Worm (Caenorhabditis elegans) whole organism, L1 larva: ENCODE measurements around the gene snt-1.

ENCODE experiments used
- C04F5.9 ChIP-seq: sonication (generic microtip); optimal IDR thresholded peaks from 2 replicates; lab custom pipeline; 2016; ENCODE audit warnings: missing genetic modification characterization, missing compliant biosample characterization
- ceh-82 ChIP-seq, 3 experiments: fragments of 150-350 bp in 1 of 3; sonication (generic microtip) in 2 of 3; optimal IDR thresholded peaks; 2 replicates each; lab custom pipeline; 2014 to 2017; ENCODE audit warnings: missing biosample characterization in 3 of 3, missing genetic modification characterization in 3 of 3
- dsc-1 ChIP-seq: sonication (generic microtip); optimal IDR thresholded peaks from 2 replicates; lab custom pipeline; 2016; ENCODE audit warnings: mild to moderate bottlenecking, missing genetic modification characterization, missing compliant biosample characterization
- hpl-2 ChIP-seq: fragments of 150-350 bp; optimal IDR thresholded peaks from 2 replicates; lab custom pipeline; 2014; ENCODE audit warnings: missing biosample characterization, missing genetic modification reagents, missing genetic modification characterization
- lin-13 ChIP-seq: fragments of 150-350 bp; optimal IDR thresholded peaks from 2 replicates; lab custom pipeline; 2014; ENCODE audit warnings: missing biosample characterization, missing genetic modification reagents, missing genetic modification characterization
- lsy-2 ChIP-seq, 2 experiments: fragments of 150-350 bp; optimal IDR thresholded peaks; 2 replicates each; lab custom pipeline; 2014; ENCODE audit warnings: missing biosample characterization in 2 of 2, missing genetic modification characterization in 2 of 2
- mep-1 ChIP-seq: fragments of 150-350 bp; optimal IDR thresholded peaks from 2 replicates; lab custom pipeline; 2014; ENCODE audit warnings: missing biosample characterization, missing genetic modification characterization
- nhr-28 ChIP-seq: fragments of 150-350 bp; optimal IDR thresholded peaks from 2 replicates; lab custom pipeline; 2014; ENCODE audit warnings: missing biosample characterization, missing genetic modification characterization
- pqm-1 ChIP-seq: sonication (generic microtip); optimal IDR thresholded peaks from 3 replicates; lab custom pipeline; 2017; ENCODE audit warnings: missing biosample characterization, missing genetic modification characterization
- skn-1 ChIP-seq: fragments of 150-350 bp; optimal IDR thresholded peaks from 2 replicates; lab custom pipeline; 2014; ENCODE audit warnings: missing biosample characterization, missing genetic modification characterization
- tlp-1 ChIP-seq: fragments of 150-350 bp; optimal IDR thresholded peaks from 2 replicates; lab custom pipeline; 2014; ENCODE audit warnings: missing biosample characterization, missing genetic modification characterization
- unc-62 ChIP-seq: fragments of 150-350 bp; optimal IDR thresholded peaks from 2 replicates; lab custom pipeline; 2014; ENCODE audit warnings: missing biosample characterization, missing genetic modification reagents, missing genetic modification characterization

DNA sequence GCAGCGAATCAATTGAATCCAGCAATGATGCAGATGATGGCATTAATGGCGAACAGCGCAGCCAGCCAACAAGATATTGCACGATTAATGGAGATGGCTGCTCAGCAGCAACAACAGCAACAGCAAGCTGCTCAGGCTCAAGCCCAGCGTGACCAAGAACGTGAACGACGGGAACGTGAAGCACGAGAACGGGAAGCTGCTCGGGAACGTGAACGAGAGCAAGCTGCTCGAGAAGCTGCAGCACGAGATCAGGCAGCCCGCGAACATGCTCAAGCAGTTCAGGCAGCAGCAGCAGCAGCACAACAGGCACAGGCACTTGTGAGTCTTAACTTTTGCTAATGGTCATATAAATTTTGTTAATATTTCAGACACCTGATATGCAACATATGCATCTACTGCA is 36.0 kb downstream of the snt-1 start:
- TF ChIP-seq mep-1 (no peak), lsy-2 (tag; optimal IDR thresholded peaks at IDR 0.05; lab: Kevin White, UChicago) (no peak), tlp-1 (tag; lab: Kevin White, UChicago) (no peak), nhr-28 (tag; lab: Kevin White, UChicago) (no peak), dsc-1 (no peak), skn-1 (tag; lab: Kevin White, UChicago) (no peak), pqm-1 (tag; lab: Kevin White, UChicago) (no peak), unc-62 (GFP tag; lab: Kevin White, UChicago) (no peak), hpl-2 (no peak), lin-13 (GFP tag; lab: Kevin White, UChicago) (no peak), ceh-82 (tag; optimal IDR thresholded peaks at IDR 0.05; lab: Kevin White, UChicago) (no peak), C04F5.9 (tag; lab: Kevin White, UChicago) (no peak)
